In genomic region chrII:3054622-3055021, ce11 we compare ENCODE assay signal across 8 worm cellular contexts.
TF ChIP-seq lines count a peak whose summit lies in the region.

No protein-coding gene starts in this region.

TF ChIP-seq in whole organism, L1 larva, 84 proteins besides CTCF, POLR2A, EP300 and RAD21 (continues in another document):
- TF ChIP-seq ceh-82 (tag; optimal IDR thresholded peaks at IDR 0.05; lab: Kevin White, UChicago) (peak in 1 of 3 experiments; percentile 28), dpl-1 (GFP tag; optimal IDR thresholded peaks at IDR 0.05; lab: Kevin White, UChicago) (peak in 1 of 3 experiments; percentile 5), tbx-2 (tag; optimal IDR thresholded peaks at IDR 0.05; lab: Kevin White, UChicago) (peak; percentile 38), grh-1 (GFP tag; IDR thresholded peaks at IDR 0.05; lab: Robert Waterston, UW) (no peak), ztf-4 (tag; optimal IDR thresholded peaks at IDR 0.05; lab: Kevin White, UChicago) (no peak), nhr-84 (tag; optimal IDR thresholded peaks at IDR 0.05; lab: Kevin White, UChicago) (no peak), nhr-20 (tag; optimal IDR thresholded peaks at IDR 0.05; lab: Kevin White, UChicago) (peak; percentile 33), C16A3.4 (tag; optimal IDR thresholded peaks at IDR 0.05; lab: Kevin White, UChicago) (no peak), fkh-8 (tag; optimal IDR thresholded peaks at IDR 0.05; lab: Kevin White, UChicago) (peak; percentile 30), nhr-71 (tag; optimal IDR thresholded peaks at IDR 0.05; lab: Kevin White, UChicago) (peak; percentile 36), lin-35 (GFP tag; optimal IDR thresholded peaks at IDR 0.05; lab: Kevin White, UChicago) (peak in 1 of 2 experiments; percentile 17)

TF ChIP-seq in whole organism, L2 larva, 48 proteins besides CTCF, POLR2A, EP300 and RAD21:
- TF ChIP-seq nhr-6 (tag; optimal IDR thresholded peaks at IDR 0.05; lab: Kevin White, UChicago) (no peak), F13H6.1 (tag; optimal IDR thresholded peaks at IDR 0.05; lab: Kevin White, UChicago) (peak; percentile 19), elt-3 (tag; optimal IDR thresholded peaks at IDR 0.05; lab: Kevin White, UChicago) (no peak), Y55F3AM.14 (GFP tag; optimal IDR thresholded peaks at IDR 0.05; lab: Kevin White, UChicago) (no peak), unc-55 (GFP tag; optimal IDR thresholded peaks at IDR 0.05; lab: Kevin White, UChicago) (peak; percentile 36), nhr-129 (tag; optimal IDR thresholded peaks at IDR 0.05; lab: Kevin White, UChicago) (no peak)

TF ChIP-seq in whole organism, L3 larva, 47 proteins besides CTCF, POLR2A, EP300 and RAD21:
- TF ChIP-seq lin-39 (tag; optimal IDR thresholded peaks at IDR 0.05; lab: Kevin White, UChicago) = peak; percentile 30
- TF ChIP-seq lin-15B (tag; optimal IDR thresholded peaks at IDR 0.05; lab: Kevin White, UChicago) = no peak
- TF ChIP-seq nfya-1 (tag; optimal IDR thresholded peaks at IDR 0.05; lab: Kevin White, UChicago; ENCODE audit: insufficient read depth) = no peak
- TF ChIP-seq ZK546.5 (tag; optimal IDR thresholded peaks at IDR 0.05; lab: Kevin White, UChicago) = no peak
- peak; percentile 72 for TF ChIP-seq hmg-11 (tag; optimal IDR thresholded peaks at IDR 0.05; lab: Kevin White, UChicago)
- no peak for TF ChIP-seq aly-2 (tag; optimal IDR thresholded peaks at IDR 0.05; lab: Kevin White, UChicago)
- no peak for TF ChIP-seq nhr-11 (tag; optimal IDR thresholded peaks at IDR 0.05; lab: Kevin White, UChicago)
- no peak for TF ChIP-seq nhr-43 (tag; optimal IDR thresholded peaks at IDR 0.05; lab: Kevin White, UChicago; ENCODE audit: poor library complexity, severe bottlenecking)
- TF ChIP-seq nhr-12 (tag; optimal IDR thresholded peaks at IDR 0.05; lab: Kevin White, UChicago) = no peak
- no peak for TF ChIP-seq ztf-11 (tag; optimal IDR thresholded peaks at IDR 0.05; lab: Kevin White, UChicago)
- no peak for TF ChIP-seq fos-1 (tag; optimal IDR thresholded peaks at IDR 0.05; lab: Kevin White, UChicago)
- no peak for TF ChIP-seq pha-4 (tag; optimal IDR thresholded peaks at IDR 0.05; lab: Kevin White, UChicago)
TF ChIP-seq in whole organism, L3 larva: peak in this region for 2.

TF ChIP-seq in whole organism, L4 larva, 104 proteins besides CTCF, POLR2A, EP300 and RAD21 (continues in another document):
- TF ChIP-seq spr-3 (GFP tag; optimal IDR thresholded peaks at IDR 0.05; lab: Kevin White, UChicago) (no peak), mes-2 (tag; optimal IDR thresholded peaks at IDR 0.05; lab: Kevin White, UChicago; ENCODE audit: poor library complexity, severe bottlenecking) (peak; percentile 30), F10B5.3 (tag; optimal IDR thresholded peaks at IDR 0.05; lab: Kevin White, UChicago) (no peak), daf-16 (GFP tag; optimal IDR thresholded peaks at IDR 0.05; lab: Kevin White, UChicago) (no peak), daf-16 (tag; optimal IDR thresholded peaks at IDR 0.05; lab: Kevin White, UChicago) (peak; percentile 29), set-16 (GFP tag; IDR thresholded peaks at IDR 0.05; lab: Robert Waterston, UW) (peak; percentile 85), lir-3 (tag; optimal IDR thresholded peaks at IDR 0.05; lab: Kevin White, UChicago) (no peak), hif-1 (tag; optimal IDR thresholded peaks at IDR 0.05; lab: Kevin White, UChicago) (peak in 1 of 2 experiments; percentile 17), lin-29 (GFP tag; IDR thresholded peaks at IDR 0.05; lab: Robert Waterston, UW) (no peak), ama-1 (optimal IDR thresholded peaks at IDR 0.05; lab: Kevin White, UChicago) (no peak), nhr-28 (tag; optimal IDR thresholded peaks at IDR 0.05; lab: Kevin White, UChicago) (peak; percentile 40), nhr-11 (tag; optimal IDR thresholded peaks at IDR 0.05; lab: Kevin White, UChicago) (no peak), mep-1 (tag; optimal IDR thresholded peaks at IDR 0.05; lab: Kevin White, UChicago) (no peak)

TF ChIP-seq in whole organism, early embryonic, 17 proteins besides CTCF, POLR2A, EP300 and RAD21:
- TF ChIP-seq hnd-1 (tag; optimal IDR thresholded peaks at IDR 0.05; lab: Kevin White, UChicago) (no peak), aly-1 (tag; optimal IDR thresholded peaks at IDR 0.05; lab: Kevin White, UChicago) (peak; percentile 36)

TF ChIP-seq in whole organism, late embryonic, 69 proteins besides CTCF, POLR2A, EP300 and RAD21:
- TF ChIP-seq hlh-6 (tag; optimal IDR thresholded peaks at IDR 0.05; lab: Kevin White, UChicago) = peak; percentile 6
- peak; percentile 11 for TF ChIP-seq ceh-2 (tag; optimal IDR thresholded peaks at IDR 0.05; lab: Kevin White, UChicago)
- peak; percentile 31 for TF ChIP-seq ceh-31 (tag; optimal IDR thresholded peaks at IDR 0.05; lab: Kevin White, UChicago)
- TF ChIP-seq ref-2 (tag; optimal IDR thresholded peaks at IDR 0.05; lab: Kevin White, UChicago) = peak; percentile 23
- TF ChIP-seq tbx-2 (tag; optimal IDR thresholded peaks at IDR 0.05; lab: Kevin White, UChicago) = peak; percentile 22
- no peak for TF ChIP-seq sox-2 (GFP tag; IDR thresholded peaks at IDR 0.05; lab: Robert Waterston, UW)
- peak; percentile 55 for TF ChIP-seq ceh-34 (tag; optimal IDR thresholded peaks at IDR 0.05; lab: Kevin White, UChicago)
- TF ChIP-seq nfya-1 (tag; optimal IDR thresholded peaks at IDR 0.05; lab: Kevin White, UChicago) = peak; percentile 72
- TF ChIP-seq pag-3 (tag; optimal IDR thresholded peaks at IDR 0.05; lab: Kevin White, UChicago; ENCODE audit: borderline replicate concordance) = no peak
- TF ChIP-seq T23F11.4 (GFP tag; optimal IDR thresholded peaks at IDR 0.05; lab: Kevin White, UChicago) = no peak
TF ChIP-seq in whole organism, late embryonic: peak in this region for 7.

TF ChIP-seq in whole organism, mixed stage, embryonic, 35 proteins besides CTCF, POLR2A, EP300 and RAD21:
- TF ChIP-seq flh-1 (GFP tag; optimal IDR thresholded peaks at IDR 0.05; lab: Kevin White, UChicago) = no peak
- TF ChIP-seq pha-4 (tag; optimal IDR thresholded peaks at IDR 0.05; lab: Kevin White, UChicago) = peak; percentile 10

TF ChIP-seq in whole organism, young adult, 124 proteins besides CTCF, POLR2A, EP300 and RAD21:
- TF ChIP-seq lin-54 (GFP tag; optimal IDR thresholded peaks at IDR 0.05; lab: Kevin White, UChicago) = no peak
- peak; percentile 96 for TF ChIP-seq hmg-1.2 (GFP tag; IDR thresholded peaks at IDR 0.05; lab: Robert Waterston, UW)
- no peak for TF ChIP-seq somi-1 (GFP tag; optimal IDR thresholded peaks at IDR 0.05; lab: Kevin White, UChicago)
- TF ChIP-seq madf-6 (GFP tag; IDR thresholded peaks at IDR 0.05; lab: Robert Waterston, UW) = 0 out of 2 replicates have a peak, but pooled peaks have one; percentile 0
- TF ChIP-seq mcd-1 (GFP tag; IDR thresholded peaks at IDR 0.05; lab: Robert Waterston, UW) = 0 out of 2 replicates have a peak, but pooled peaks have one; percentile 8
- no peak for TF ChIP-seq bed-2 (GFP tag; IDR thresholded peaks at IDR 0.05; lab: Robert Waterston, UW)
- TF ChIP-seq egrh-3 (GFP tag; IDR thresholded peaks at IDR 0.05; lab: Robert Waterston, UW) = peak; percentile 53; the same call in 1 of the 2 replicates
- TF ChIP-seq Y53F4B.3 (GFP tag; IDR thresholded peaks at IDR 0.05; lab: Robert Waterston, UW) = no peak
- TF ChIP-seq hsf-1 (GFP tag; IDR thresholded peaks at IDR 0.05; lab: Robert Waterston, UW) = 0 out of 2 replicates have a peak, but pooled peaks have one; percentile 41
- TF ChIP-seq ztf-25 (GFP tag; IDR thresholded peaks at IDR 0.05; lab: Robert Waterston, UW) = no peak
- peak; percentile 89 for TF ChIP-seq zfh-2 (GFP tag; conservative IDR thresholded peaks at IDR 0.05; lab: Robert Waterston, UW)
- 0 out of 2 replicates have a peak, but pooled peaks have one; percentile 49 for TF ChIP-seq cebp-2 (GFP tag; IDR thresholded peaks at IDR 0.05; lab: Robert Waterston, UW)
